Worm (Caenorhabditis elegans): Measurements from ENCODE around the gene trx-3.

ce11 chrIV:4530170-4530569 lies 43.3 kb downstream of the trx-3 start, which contains the start of gene ZK185.3:
- TF ChIP-seq nhr-77 (tag; optimal IDR thresholded peaks at IDR 0.05) (no peak), nhr-10 (tag; optimal IDR thresholded peaks at IDR 0.05) (no peak), F44E2.7 (GFP tag; IDR thresholded peaks at IDR 0.05) (no peak), unc-62 (GFP tag; optimal IDR thresholded peaks at IDR 0.05 in 1 of 2) (peak in 1 of 2 experiments; percentile 84), unc-62 (tag; optimal IDR thresholded peaks at IDR 0.05) (no peak), lin-1 (GFP tag; IDR thresholded peaks at IDR 0.05) (no peak), nhr-11 (tag; optimal IDR thresholded peaks at IDR 0.05) (no peak), nhr-48 (tag; optimal IDR thresholded peaks at IDR 0.05) (no peak)
